Worm (Caenorhabditis elegans) whole organism, mixed stage, embryonic: ENCODE results near the gene ZK686.3.

Experiments used
- blmp-1 ChIP-seq: fragments of 150-350 bp; optimal IDR thresholded peaks from 2 replicates; lab custom pipeline; 2014; ENCODE audit warnings: missing biosample characterization, missing genetic modification characterization
- ceh-43 ChIP-seq: fragments of 200-800 bp; sonication (Bioruptor generic); optimal IDR thresholded peaks from 2 replicates; lab custom pipeline; 2018; ENCODE audit warnings: mild to moderate bottlenecking, missing genetic modification characterization, moderate library complexity, missing compliant biosample characterization
- elt-3 ChIP-seq: fragments of 150-350 bp; optimal IDR thresholded peaks from 2 replicates; lab custom pipeline; 2014; ENCODE audit warnings: missing biosample characterization, missing genetic modification characterization
- ham-2 ChIP-seq: fragments of 200-800 bp; sonication (Bioruptor generic); optimal IDR thresholded peaks from 2 replicates; lab custom pipeline; 2018; ENCODE audit warnings: mild to moderate bottlenecking, missing genetic modification characterization, missing compliant biosample characterization
- nhr-12 ChIP-seq: fragments of 150-350 bp; optimal IDR thresholded peaks from 2 replicates; lab custom pipeline; 2014; ENCODE audit warnings: missing biosample characterization, missing genetic modification characterization
- nhr-237 ChIP-seq: fragments of 150-350 bp; optimal IDR thresholded peaks from 2 replicates; lab custom pipeline; 2014; ENCODE audit warnings: missing biosample characterization, missing genetic modification characterization
- nhr-76 ChIP-seq: sonication (generic microtip); optimal IDR thresholded peaks from 2 replicates; lab custom pipeline; 2017; ENCODE audit warnings: missing biosample characterization, missing genetic modification characterization
- pha-4 ChIP-seq: fragments of 150-350 bp; optimal IDR thresholded peaks from 2 replicates; lab custom pipeline; 2018; ENCODE audit warnings: missing biosample characterization, missing genetic modification reagents, missing genetic modification characterization
- unc-39 ChIP-seq: fragments of 150-350 bp; optimal IDR thresholded peaks from 2 replicates; lab custom pipeline; 2014; ENCODE audit warnings: missing biosample characterization, missing genetic modification characterization
- unc-62 ChIP-seq: fragments of 150-350 bp; optimal IDR thresholded peaks from 2 replicates; lab custom pipeline; 2014; ENCODE audit warnings: missing biosample characterization, missing genetic modification reagents, missing genetic modification characterization

DNA sequence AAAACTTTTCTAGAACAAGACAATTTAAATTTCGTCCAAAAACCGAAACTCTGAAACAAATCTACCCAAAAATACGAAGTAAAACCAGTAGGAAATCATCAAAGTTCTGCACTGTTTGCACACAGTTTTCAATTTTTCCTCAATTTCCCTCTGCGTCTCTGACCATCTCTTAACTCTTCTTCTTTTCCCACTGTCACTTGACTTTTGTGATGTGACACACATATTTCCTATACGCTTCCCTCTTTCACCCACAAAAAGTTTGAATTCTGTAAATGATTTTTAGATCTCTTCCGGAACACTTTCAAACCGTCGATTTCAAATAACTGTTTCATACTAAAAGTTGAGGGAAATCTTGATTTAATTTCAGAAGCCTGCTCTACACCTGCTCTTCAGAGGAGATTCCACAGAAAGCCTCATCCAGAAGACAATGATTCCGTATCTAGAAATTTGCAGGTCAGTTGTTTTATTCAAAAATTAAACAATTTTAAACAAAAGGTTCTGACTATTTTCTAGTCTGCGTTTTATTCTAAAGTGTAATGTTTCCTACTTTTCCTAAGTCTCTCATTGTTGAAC lies 49.4 kb downstream of the ZK686.3 start, which contains the start of gene ncl-1:
- TF ChIP-seq nhr-237 (no peak), unc-39 (tag; lab: Kevin White, UChicago) (no peak), nhr-12 (tag; lab: Kevin White, UChicago) (no peak), ceh-43 (no peak), unc-62 (GFP tag; lab: Kevin White, UChicago) (no peak), pha-4 (tag; lab: Kevin White, UChicago) (no peak), nhr-76 (tag; lab: Kevin White, UChicago) (no peak), blmp-1 (tag; lab: Kevin White, UChicago) (no peak), ham-2 (GFP tag; lab: Kevin White, UChicago) (no peak), elt-3 (tag; lab: Kevin White, UChicago) (no peak)
